Worm (Caenorhabditis elegans) whole organism, young adult: ENCODE measurements around the gene ugt-35.

Experiments
- aptf-2 ChIP-seq: fragments of 200-800 bp; sonication (Bioruptor generic); conservative IDR thresholded peaks from 2 replicates; pipeline ENCODE4 v1.3.6; 2022; ENCODE audit warnings: missing genetic modification reagents, missing genetic modification characterization, missing compliant biosample characterization
- mcd-1 ChIP-seq: fragments of 200-800 bp; sonication (Bioruptor generic); IDR thresholded peaks from 2 replicates; pipeline ENCODE4 v1.3.6; 2022; ENCODE audit warnings: missing genetic modification reagents, missing genetic modification characterization, missing compliant biosample characterization
- tbx-9 ChIP-seq: sonication (generic microtip); optimal IDR thresholded peaks from 2 replicates; lab custom pipeline; 2016; ENCODE audit warnings: borderline replicate concordance, missing genetic modification characterization, inconsistent platforms, missing compliant biosample characterization

ce11 chrV:10632758-10633157 lies 21.3 kb downstream of the ugt-35 start, which contains the start of gene mab-23:
- TF ChIP-seq mcd-1 (GFP tag; lab: Robert Waterston, UW), result no peak
- TF ChIP-seq tbx-9 (tag; lab: Kevin White, UChicago), result no peak
- no peak for TF ChIP-seq aptf-2 (GFP tag; lab: Robert Waterston, UW)
